Fruit fly (Drosophila melanogaster) Kc167 (cell line): ENCODE measurements around the gene CG13937.

Experiments used
- Myc ChIP-seq: fragments of >200 bp; optimal IDR thresholded peaks from 2 replicates; lab custom pipeline; 2017; ENCODE audit warnings: missing external identifiers
- Sin3A ChIP-seq: fragments of >200 bp; optimal IDR thresholded peaks from 2 replicates; lab custom pipeline; 2018; ENCODE audit warnings: missing external identifiers
- h ChIP-seq: fragments of >200 bp; optimal IDR thresholded peaks from 3 replicates; lab custom pipeline; 2018; ENCODE audit warnings: missing external identifiers
- insv ChIP-seq: fragments of >200 bp; optimal IDR thresholded peaks from 3 replicates; lab custom pipeline; 2018; ENCODE audit warnings: missing external identifiers
- psq ChIP-seq: fragments of >200 bp; optimal IDR thresholded peaks from 2 replicates; lab custom pipeline; 2017; ENCODE audit warnings: missing external identifiers
- ttk ChIP-seq: sonication (Bioruptor generic); optimal IDR thresholded peaks from 2 replicates; lab custom pipeline; 2017; ENCODE audit warnings: missing external identifiers

DNA sequence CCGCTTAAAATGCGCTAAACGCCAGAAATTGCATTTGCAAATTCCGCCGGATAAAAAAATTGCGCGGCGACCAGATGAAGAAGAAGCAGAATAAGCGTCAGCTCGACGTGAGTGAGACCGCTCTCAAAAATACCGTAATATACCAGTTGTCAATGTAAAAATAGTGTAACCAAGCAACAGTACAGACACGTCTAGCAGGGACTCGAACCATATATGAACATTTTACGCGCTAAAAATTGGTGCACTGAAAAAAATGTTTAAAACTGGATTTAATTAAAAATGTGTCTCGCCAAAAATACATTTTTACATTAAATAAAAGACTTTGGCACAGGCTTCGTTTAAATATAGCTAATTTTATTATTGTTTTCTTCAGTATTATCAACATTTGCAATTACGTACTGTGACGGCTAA lies 6.6 kb downstream of the CG13937 start, which contains the start of gene dre4:
- TF ChIP-seq insv (lab: Kevin White, UChicago) (no peak), Sin3A (no peak), h (lab: Kevin White, UChicago) (no peak), psq (lab: Kevin White, UChicago) (no peak), ttk (lab: Kevin White, UChicago) (no peak), Myc (lab: Kevin White, UChicago) (no peak)
